Fruit fly (Drosophila melanogaster) whole organism, embryonic: ENCODE results near the gene Ythdc1.

Experiments
- Asciz ChIP-seq: fragments of 200-800 bp; sonication (Bioruptor generic); optimal IDR thresholded peaks from 2 replicates; lab custom pipeline; 2017; ENCODE audit warnings: missing biosample characterization, mild to moderate bottlenecking, missing genetic modification characterization, missing genetic modification reagents
- CG10366 ChIP-seq: fragments of 200-800 bp; sonication (Bioruptor generic); IDR thresholded peaks from 2 replicates; pipeline ENCODE4 v1.3.6; 2022; ENCODE audit warnings: missing biosample characterization, missing genetic modification characterization
- CG10959 ChIP-seq: fragments of 200-800 bp; sonication (Bioruptor generic); IDR thresholded peaks from 2 replicates; pipeline ENCODE4 v1.3.6; 2022; ENCODE audit warnings: missing biosample characterization, missing genetic modification characterization
- CG10979 ChIP-seq: fragments of 200-800 bp; sonication (Bioruptor generic); optimal IDR thresholded peaks from 2 replicates; lab custom pipeline; 2018; ENCODE audit warnings: missing biosample characterization, mild to moderate bottlenecking, missing genetic modification characterization, moderate library complexity
- CG11085 ChIP-seq: fragments of 200-800 bp; sonication (Bioruptor generic); IDR thresholded peaks from 2 replicates; pipeline ENCODE4 v1.3.6; 2022; ENCODE audit warnings: missing biosample characterization, missing genetic modification characterization
- CG12071 ChIP-seq: fragments of 200-800 bp; sonication (Bioruptor generic); optimal IDR thresholded peaks from 3 replicates; lab custom pipeline; 2018; ENCODE audit warnings: missing biosample characterization, mild to moderate bottlenecking, missing genetic modification characterization
- CG12391 ChIP-seq: fragments of 200-800 bp; sonication (Bioruptor generic); optimal IDR thresholded peaks from 3 replicates; lab custom pipeline; 2018; ENCODE audit warnings: missing biosample characterization, mild to moderate bottlenecking, missing genetic modification characterization, moderate library complexity
- CG13287 ChIP-seq: fragments of 200-800 bp; sonication (Bioruptor generic); IDR thresholded peaks from 2 replicates; pipeline ENCODE4 v1.3.6; 2022; ENCODE audit warnings: missing biosample characterization, missing genetic modification characterization; ENCODE audit not compliant: partially characterized antibody
- CG14710 ChIP-seq: fragments of 200-800 bp; sonication (Bioruptor generic); optimal IDR thresholded peaks from 3 replicates; lab custom pipeline; 2019; ENCODE audit warnings: missing biosample characterization, mild to moderate bottlenecking, missing genetic modification characterization, moderate library complexity
- CG15696 ChIP-seq: fragments of 200-800 bp; sonication (Bioruptor generic); optimal IDR thresholded peaks from 2 replicates; lab custom pipeline; 2019; ENCODE audit warnings: missing biosample characterization, mild to moderate bottlenecking, missing genetic modification characterization, moderate library complexity
- CG18476 ChIP-seq: fragments of 200-800 bp; sonication (Bioruptor generic); optimal IDR thresholded peaks from 2 replicates; lab custom pipeline; 2016; ENCODE audit warnings: missing biosample characterization, mild to moderate bottlenecking, missing genetic modification characterization
- CG31224 ChIP-seq: fragments of 200-800 bp; sonication (Bioruptor generic); IDR thresholded peaks from 2 replicates; pipeline ENCODE4 v1.3.6; 2022; ENCODE audit warnings: missing biosample characterization, missing genetic modification characterization
- CG6175 ChIP-seq: fragments of 200-800 bp; sonication (Bioruptor generic); IDR thresholded peaks from 3 replicates; pipeline ENCODE4 v1.3.6; 2022; ENCODE audit warnings: missing biosample characterization, missing genetic modification characterization
- CG6689 ChIP-seq: fragments of 200-800 bp; sonication (Bioruptor generic); IDR thresholded peaks from 2 replicates; pipeline ENCODE4 v1.3.6; 2022; ENCODE audit warnings: missing biosample characterization, missing genetic modification characterization
- CG6813 ChIP-seq: fragments of 200-800 bp; sonication (Bioruptor generic); optimal IDR thresholded peaks from 2 replicates; lab custom pipeline; 2017; ENCODE audit warnings: missing biosample characterization, missing genetic modification characterization, mild to moderate bottlenecking, moderate library complexity, missing genetic modification reagents
- CG7357 ChIP-seq: fragments of 200-800 bp; sonication (Bioruptor generic); IDR thresholded peaks from 3 replicates; pipeline ENCODE4 v1.3.6; 2022; ENCODE audit warnings: missing biosample characterization, missing genetic modification characterization
- CG7372 ChIP-seq: fragments of 200-800 bp; sonication (Bioruptor generic); IDR thresholded peaks from 2 replicates; pipeline ENCODE4 v1.3.6; 2022; ENCODE audit warnings: missing biosample characterization, missing genetic modification characterization
- CG8089 ChIP-seq: fragments of 200-800 bp; sonication (Bioruptor generic); optimal IDR thresholded peaks from 3 replicates; lab custom pipeline; 2016; ENCODE audit warnings: missing biosample characterization, missing genetic modification characterization
- CG8944 ChIP-seq: fragments of 200-800 bp; sonication (Bioruptor generic); optimal IDR thresholded peaks from 3 replicates; lab custom pipeline; 2016; ENCODE audit warnings: missing biosample characterization, missing genetic modification characterization
- CG9932 ChIP-seq: fragments of 200-800 bp; sonication (Bioruptor generic); IDR thresholded peaks from 2 replicates; pipeline ENCODE4 v1.3.6; 2022; ENCODE audit warnings: missing biosample characterization, missing genetic modification characterization
- CTCF ChIP-seq: fragments of 200-800 bp; sonication (Bioruptor generic); optimal IDR thresholded peaks from 2 replicates; lab custom pipeline; 2017; ENCODE audit warnings: missing biosample characterization, mild to moderate bottlenecking, missing genetic modification characterization, moderate library complexity
- Ets65A ChIP-seq: fragments of 200-800 bp; sonication (Bioruptor generic); peaks from one replicate; lab custom pipeline; 2016; ENCODE audit warnings: missing biosample characterization, missing genetic modification characterization
- Ets97D ChIP-seq: fragments of 200-800 bp; sonication (Bioruptor generic); optimal IDR thresholded peaks from 3 replicates; lab custom pipeline; 2016; ENCODE audit warnings: missing biosample characterization, missing genetic modification characterization
- Fer2 ChIP-seq: fragments of 200-800 bp; sonication (Bioruptor generic); optimal IDR thresholded peaks from 2 replicates; lab custom pipeline; 2018; ENCODE audit warnings: missing biosample characterization, mild to moderate bottlenecking, missing genetic modification characterization, moderate library complexity
- HLH54F ChIP-seq: fragments of 200-800 bp; sonication (Bioruptor generic); optimal IDR thresholded peaks from 3 replicates; lab custom pipeline; 2016; ENCODE audit warnings: missing biosample characterization, missing genetic modification characterization
- Hand ChIP-seq: fragments of 200-800 bp; sonication (Bioruptor generic); optimal IDR thresholded peaks from 2 replicates; lab custom pipeline; 2017; ENCODE audit warnings: mild to moderate bottlenecking, missing biosample characterization, missing genetic modification reagents, missing genetic modification characterization
- Max ChIP-seq: fragments of 200-800 bp; sonication (Bioruptor generic); optimal IDR thresholded peaks from 2 replicates; lab custom pipeline; 2016; ENCODE audit warnings: missing biosample characterization, mild to moderate bottlenecking, missing genetic modification characterization
- NK7.1 ChIP-seq: fragments of 200-800 bp; sonication (Bioruptor generic); optimal IDR thresholded peaks from 3 replicates; lab custom pipeline; 2016; ENCODE audit warnings: missing biosample characterization, missing genetic modification characterization
- Nf-YC ChIP-seq: fragments of 200-800 bp; optimal IDR thresholded peaks from 3 replicates; lab custom pipeline; 2019; ENCODE audit warnings: missing biosample characterization, mild to moderate bottlenecking, missing genetic modification characterization, moderate library complexity
- Sox100B ChIP-seq: fragments of 200-800 bp; sonication (Bioruptor generic); optimal IDR thresholded peaks from 3 replicates; lab custom pipeline; 2018; ENCODE audit warnings: missing biosample characterization, mild to moderate bottlenecking, missing genetic modification characterization
- Xrp1 ChIP-seq: fragments of 200-800 bp; sonication (Bioruptor generic); IDR thresholded peaks from 2 replicates; pipeline ENCODE4 v1.3.6; 2022; ENCODE audit warnings: missing biosample characterization, missing genetic modification characterization
- ara ChIP-seq: fragments of 200-800 bp; sonication (Bioruptor generic); IDR thresholded peaks from 2 replicates; pipeline ENCODE4 v1.3.6; 2022; ENCODE audit warnings: missing biosample characterization, missing genetic modification characterization
- cas ChIP-seq: fragments of 200-800 bp; sonication (Bioruptor generic); IDR thresholded peaks from 2 replicates; pipeline ENCODE4 v1.3.6; 2022; ENCODE audit warnings: missing biosample characterization, missing genetic modification characterization
- caup ChIP-seq: fragments of 200-800 bp; sonication (Bioruptor generic); optimal IDR thresholded peaks from 3 replicates; lab custom pipeline; 2017; ENCODE audit warnings: missing biosample characterization, mild to moderate bottlenecking, missing genetic modification characterization, moderate library complexity; ENCODE audit not compliant: severe bottlenecking
- dati ChIP-seq: fragments of 200-800 bp; sonication (Bioruptor generic); IDR thresholded peaks from 2 replicates; pipeline ENCODE4 v1.3.6; 2022; ENCODE audit warnings: missing biosample characterization, missing genetic modification characterization
- eyg ChIP-seq: fragments of 200-800 bp; sonication (Bioruptor generic); optimal IDR thresholded peaks from 3 replicates; lab custom pipeline; 2016; ENCODE audit warnings: missing biosample characterization, missing genetic modification characterization
- fd3F ChIP-seq: fragments of 200-800 bp; sonication (Bioruptor generic); optimal IDR thresholded peaks from 2 replicates; lab custom pipeline; 2018; ENCODE audit warnings: missing biosample characterization, mild to moderate bottlenecking, missing genetic modification characterization, moderate library complexity
- gcm2 ChIP-seq: fragments of 200-800 bp; sonication (Bioruptor generic); optimal IDR thresholded peaks from 2 replicates; lab custom pipeline; 2016; ENCODE audit warnings: missing biosample characterization, missing genetic modification characterization
- jigr1 ChIP-seq: fragments of 200-800 bp; sonication (Bioruptor generic); IDR thresholded peaks from 3 replicates; pipeline ENCODE4 v1.3.6; 2022; ENCODE audit warnings: missing biosample characterization, missing genetic modification characterization
- ken ChIP-seq: fragments of 200-800 bp; sonication (Bioruptor generic); IDR thresholded peaks from 3 replicates; pipeline ENCODE4 v1.3.6; 2022; ENCODE audit warnings: missing biosample characterization, missing genetic modification characterization
- nerfin-1 ChIP-seq: fragments of 200-800 bp; sonication (Bioruptor generic); optimal IDR thresholded peaks from 3 replicates; lab custom pipeline; 2019; ENCODE audit warnings: missing biosample characterization, mild to moderate bottlenecking, missing genetic modification characterization, moderate library complexity
- odd ChIP-seq: fragments of 200-800 bp; sonication (Bioruptor generic); optimal IDR thresholded peaks from 2 replicates; lab custom pipeline; 2017; ENCODE audit warnings: missing biosample characterization, mild to moderate bottlenecking, missing genetic modification characterization
- pb ChIP-seq: fragments of 200-800 bp; sonication (Bioruptor generic); optimal IDR thresholded peaks from 3 replicates; lab custom pipeline; 2016; ENCODE audit warnings: missing biosample characterization, missing genetic modification characterization
- pho ChIP-seq: fragments of 200-800 bp; sonication (Bioruptor generic); optimal IDR thresholded peaks from 2 replicates; lab custom pipeline; 2016; ENCODE audit warnings: missing biosample characterization, missing genetic modification characterization
- sim ChIP-seq: fragments of 200-800 bp; sonication (Bioruptor generic); IDR thresholded peaks from 2 replicates; pipeline ENCODE4 v1.3.6; 2022; ENCODE audit warnings: missing biosample characterization, missing genetic modification characterization
- sima ChIP-seq: fragments of 200-800 bp; sonication (Bioruptor generic); optimal IDR thresholded peaks from 2 replicates; lab custom pipeline; 2016; ENCODE audit warnings: missing biosample characterization, missing genetic modification characterization
- sisA ChIP-seq: fragments of 200-800 bp; sonication (Bioruptor generic); IDR thresholded peaks from 2 replicates; pipeline ENCODE4 v1.3.6; 2022; ENCODE audit warnings: missing biosample characterization, missing genetic modification characterization
- stwl ChIP-seq: fragments of 200-800 bp; sonication (Bioruptor generic); optimal IDR thresholded peaks from 3 replicates; lab custom pipeline; 2018; ENCODE audit warnings: missing biosample characterization, mild to moderate bottlenecking, missing genetic modification characterization, moderate library complexity
- tin ChIP-seq: fragments of 200-800 bp; sonication (Bioruptor generic); optimal IDR thresholded peaks from 3 replicates; lab custom pipeline; 2016; ENCODE audit warnings: missing biosample characterization, missing genetic modification characterization
- tio ChIP-seq: fragments of 200-800 bp; sonication (Bioruptor generic); optimal IDR thresholded peaks from 2 replicates; lab custom pipeline; 2017; ENCODE audit warnings: missing biosample characterization, missing genetic modification characterization, inconsistent platforms
- toy ChIP-seq: fragments of 200-800 bp; sonication (Bioruptor generic); IDR thresholded peaks from 2 replicates; pipeline ENCODE4 v1.3.6; 2022; ENCODE audit warnings: missing biosample characterization, missing genetic modification characterization
- usp ChIP-seq: fragments of >200 bp; optimal IDR thresholded peaks from 2 replicates; lab custom pipeline; 2017; ENCODE audit warnings: missing biosample characterization, missing genetic modification characterization
- wdn ChIP-seq: fragments of 200-800 bp; sonication (Bioruptor generic); IDR thresholded peaks from 2 replicates; pipeline ENCODE4 v1.3.6; 2022; ENCODE audit warnings: missing biosample characterization, missing genetic modification characterization

The Ythdc1 gene

DNA sequence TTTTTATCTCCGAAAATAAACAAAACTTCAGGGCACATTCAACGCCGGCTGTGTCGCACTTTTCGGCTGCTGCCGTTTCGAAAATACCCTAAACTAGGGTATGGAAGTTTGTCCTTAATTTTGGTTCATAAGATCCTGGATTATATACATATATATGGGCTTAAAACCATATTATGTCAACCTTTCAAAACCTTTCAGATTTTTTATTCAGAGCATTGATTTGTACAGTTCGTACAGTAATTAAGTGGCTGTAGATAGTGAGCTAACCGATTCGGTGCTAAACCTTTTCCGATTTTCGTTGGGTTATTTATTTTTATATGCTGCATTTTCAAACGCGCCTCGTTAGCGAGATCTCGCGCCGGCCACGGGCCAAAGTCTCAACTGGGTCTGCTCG is 15.7 kb upstream of the Ythdc1 start (continued):
- TF ChIP-seq caup (no peak), gcm2 (GFP tag; lab: Kevin White, UChicago) (no peak), CG12391 (tag; lab: Kevin White, UChicago) (no peak), eyg (GFP tag; lab: Kevin White, UChicago) (no peak), Ets97D (no peak), sima (GFP tag; lab: Kevin White, UChicago) (no peak), usp (no peak), Nf-YC (tag; lab: Kevin White, UChicago) (no peak), pb (GFP tag; lab: Kevin White, UChicago) (no peak), CG9932 (GFP tag; lab: Robert Waterston, UW) (no peak), toy (no peak), HLH54F (GFP tag; lab: Kevin White, UChicago) (no peak), ken (no peak; the same call in 2 of the 3 replicates), CG10366 (GFP tag; lab: Robert Waterston, UW) (no peak), Max (GFP tag; lab: Kevin White, UChicago) (peak; percentile 38), CG10979 (peak; percentile 80), CG8089 (no peak), stwl (no peak), sim (GFP tag; lab: Robert Waterston, UW) (no peak), sisA (no peak), wdn (GFP tag; lab: Robert Waterston, UW) (no peak), CG18476 (GFP tag; lab: Kevin White, UChicago) (peak; percentile 54), dati (GFP tag; lab: Robert Waterston, UW) (no peak), CTCF (GFP tag; lab: Kevin White, UChicago) (no peak), CG11085 (GFP tag; lab: Robert Waterston, UW) (no peak), odd (GFP tag; lab: Kevin White, UChicago) (no peak), pho (GFP tag; lab: Kevin White, UChicago) (no peak), CG7372 (no peak), NK7.1 (GFP tag; lab: Kevin White, UChicago) (peak; percentile 4), Sox100B (GFP tag; lab: Kevin White, UChicago) (peak; percentile 77), Xrp1 (peak; percentile 23; the same call in 1 of the 2 replicates), jigr1 (0 out of 3 replicates have a peak, but pooled peaks have one; percentile 16), CG31224 (GFP tag; lab: Robert Waterston, UW) (no peak), Asciz (GFP tag; lab: Kevin White, UChicago) (no peak), ara (GFP tag; lab: Robert Waterston, UW) (no peak), Fer2 (no peak), CG10959 (GFP tag; lab: Robert Waterston, UW) (no peak), CG12071 (GFP tag; lab: Kevin White, UChicago) (no peak), Ets65A (no peak), CG6689 (GFP tag; lab: Robert Waterston, UW) (0 out of 2 replicates have a peak, but pooled peaks have one; percentile 48), CG7357 (GFP tag; lab: Robert Waterston, UW) (peak; percentile 31; the same call in 1 of the 3 replicates), fd3F (no peak), tin (GFP tag; lab: Kevin White, UChicago) (peak; percentile 48), CG6175 (no peak), CG14710 (peak; percentile 53), Hand (GFP tag; lab: Kevin White, UChicago) (no peak), CG6813 (GFP tag; lab: Kevin White, UChicago) (peak; percentile 24), nerfin-1 (peak; percentile 35), cas (GFP tag; lab: Robert Waterston, UW) (no peak), CG13287 (GFP tag; lab: Robert Waterston, UW) (no peak), tio (GFP tag; lab: Kevin White, UChicago) (peak; percentile 9), CG15696 (tag; lab: Kevin White, UChicago) (no peak), CG8944 (GFP tag; lab: Kevin White, UChicago) (no peak)
